Worm (Caenorhabditis elegans) whole organism, L1 larva: ENCODE results near the gene F18C5.5.

Experiments
- C04F5.9 ChIP-seq: sonication (generic microtip); optimal IDR thresholded peaks from 2 replicates; lab custom pipeline; 2016; ENCODE audit warnings: missing genetic modification characterization, missing compliant biosample characterization
- C16A3.4 ChIP-seq: fragments of 150-350 bp; optimal IDR thresholded peaks from 2 replicates; lab custom pipeline; 2014; ENCODE audit warnings: missing biosample characterization, missing genetic modification characterization
- F16B12.6 ChIP-seq: fragments of 150-350 bp; optimal IDR thresholded peaks from 2 replicates; lab custom pipeline; 2014; ENCODE audit warnings: missing biosample characterization, missing genetic modification characterization
- Y116A8C.19 ChIP-seq: sonication (generic microtip); optimal IDR thresholded peaks from 2 replicates; lab custom pipeline; 2016; ENCODE audit warnings: missing compliant biosample characterization, missing genetic modification characterization, borderline replicate concordance
- aha-1 ChIP-seq: fragments of 150-350 bp; optimal IDR thresholded peaks from 2 replicates; lab custom pipeline; 2014; ENCODE audit warnings: missing biosample characterization, missing genetic modification characterization
- aly-2 ChIP-seq: fragments of 150-350 bp; optimal IDR thresholded peaks from 2 replicates; lab custom pipeline; 2014; ENCODE audit warnings: missing biosample characterization, missing genetic modification characterization
- ceh-63 ChIP-seq: fragments of 200-800 bp; sonication (Bioruptor generic); optimal IDR thresholded peaks from 2 replicates; lab custom pipeline; 2018; ENCODE audit warnings: mild to moderate bottlenecking, missing genetic modification characterization, missing compliant biosample characterization
- ceh-8 ChIP-seq: fragments of 200-800 bp; sonication (Bioruptor generic); optimal IDR thresholded peaks from 2 replicates; lab custom pipeline; 2018; ENCODE audit warnings: mild to moderate bottlenecking, missing genetic modification characterization, moderate library complexity, missing compliant biosample characterization
- ceh-88 ChIP-seq: fragments of 200-800 bp; sonication (Bioruptor generic); IDR thresholded peaks from 2 replicates; pipeline ENCODE4 v1.3.6; 2022; ENCODE audit warnings: missing genetic modification characterization, missing compliant biosample characterization
- ces-1 ChIP-seq: fragments of 150-350 bp; optimal IDR thresholded peaks from 2 replicates; lab custom pipeline; 2014; ENCODE audit warnings: missing biosample characterization, missing genetic modification reagents, missing genetic modification characterization
- dpl-1 ChIP-seq, 3 experiments: fragments of 150-350 bp in 2 of 3; sonication (generic microtip) in 1 of 3; optimal IDR thresholded peaks; 2 replicates each; lab custom pipeline; 2014 to 2017; ENCODE audit warnings: missing biosample characterization in 3 of 3, missing genetic modification characterization in 3 of 3, missing genetic modification reagents in 3 of 3
- dsc-1 ChIP-seq: sonication (generic microtip); optimal IDR thresholded peaks from 2 replicates; lab custom pipeline; 2016; ENCODE audit warnings: mild to moderate bottlenecking, missing genetic modification characterization, missing compliant biosample characterization
- efl-1 ChIP-seq, 4 experiments: fragments of 150-350 bp; optimal IDR thresholded peaks in 3 of 4; peaks in 1 of 4; 1 replicate in 1 of 4; 2 replicates in 3 of 4; lab custom pipeline; 2014; ENCODE audit warnings: missing biosample characterization in 2 of 4, missing genetic modification characterization in 2 of 4, missing genetic modification reagents in 2 of 4
- elt-2 ChIP-seq: sonication (generic microtip); optimal IDR thresholded peaks from 2 replicates; lab custom pipeline; 2016; ENCODE audit warnings: missing genetic modification characterization, mild to moderate bottlenecking, inconsistent platforms, missing compliant biosample characterization, missing genetic modification reagents
- ets-5 ChIP-seq: fragments of 200-800 bp; sonication (Bioruptor generic); IDR thresholded peaks from 2 replicates; pipeline ENCODE4 v1.3.6; 2022; ENCODE audit warnings: missing genetic modification characterization, missing compliant biosample characterization
- fkh-4 ChIP-seq: sonication (generic microtip); optimal IDR thresholded peaks from 2 replicates; lab custom pipeline; 2016; ENCODE audit warnings: missing compliant biosample characterization, missing genetic modification characterization, borderline replicate concordance
- fkh-8 ChIP-seq: sonication (generic microtip); optimal IDR thresholded peaks from 2 replicates; lab custom pipeline; 2016; ENCODE audit warnings: mild to moderate bottlenecking, missing genetic modification characterization, missing compliant biosample characterization
- grh-1 ChIP-seq: fragments of 200-800 bp; sonication (Bioruptor generic); IDR thresholded peaks from 2 replicates; pipeline ENCODE4 v1.3.6; 2022; ENCODE audit warnings: missing genetic modification reagents, missing genetic modification characterization, missing compliant biosample characterization
- hlh-17 ChIP-seq: fragments of 200-800 bp; sonication (Bioruptor generic); optimal IDR thresholded peaks from 2 replicates; lab custom pipeline; 2018; ENCODE audit warnings: missing genetic modification characterization, mild to moderate bottlenecking, missing compliant biosample characterization, moderate library complexity, borderline replicate concordance
- isw-1 ChIP-seq: fragments of 200-800 bp; sonication (Bioruptor generic); IDR thresholded peaks from 2 replicates; pipeline ENCODE4 v1.3.6; 2022; ENCODE audit warnings: missing genetic modification characterization, missing compliant biosample characterization
- jun-1 ChIP-seq: fragments of 150-350 bp; optimal IDR thresholded peaks from 2 replicates; lab custom pipeline; 2014; ENCODE audit warnings: missing biosample characterization, missing genetic modification reagents, missing genetic modification characterization
- lin-14 ChIP-seq: fragments of 200-800 bp; sonication (Bioruptor generic); optimal IDR thresholded peaks from 2 replicates; lab custom pipeline; 2018; ENCODE audit warnings: mild to moderate bottlenecking, missing genetic modification characterization, moderate library complexity, missing compliant biosample characterization
- lin-15B ChIP-seq: fragments of 150-350 bp; sonication (generic microtip); optimal IDR thresholded peaks from 3 replicates; lab custom pipeline; 2014; ENCODE audit warnings: missing biosample characterization, missing genetic modification characterization
- lin-35 ChIP-seq, 2 experiments: fragments of 150-350 bp; optimal IDR thresholded peaks; 2 replicates each; lab custom pipeline; 2014; ENCODE audit warnings: missing biosample characterization in 2 of 2, missing genetic modification characterization in 2 of 2, missing genetic modification reagents in 2 of 2
- lin-39 ChIP-seq: fragments of 150-350 bp; optimal IDR thresholded peaks from 2 replicates; lab custom pipeline; 2014; ENCODE audit warnings: missing biosample characterization, missing genetic modification reagents, missing genetic modification characterization
- lir-3 ChIP-seq: sonication (generic microtip); optimal IDR thresholded peaks from 2 replicates; lab custom pipeline; 2016; ENCODE audit warnings: mild to moderate bottlenecking, missing genetic modification characterization, moderate library complexity, missing compliant biosample characterization; ENCODE audit not compliant: poor library complexity
- lsy-2 ChIP-seq, 2 experiments: fragments of 150-350 bp; optimal IDR thresholded peaks; 2 replicates each; lab custom pipeline; 2014; ENCODE audit warnings: missing biosample characterization in 2 of 2, missing genetic modification characterization in 2 of 2
- mef-2 ChIP-seq: fragments of 150-350 bp; optimal IDR thresholded peaks from 2 replicates; lab custom pipeline; 2014; ENCODE audit warnings: missing biosample characterization, missing genetic modification characterization
- mep-1 ChIP-seq: fragments of 150-350 bp; optimal IDR thresholded peaks from 2 replicates; lab custom pipeline; 2014; ENCODE audit warnings: missing biosample characterization, missing genetic modification characterization
- nhr-11 ChIP-seq: fragments of 150-350 bp; optimal IDR thresholded peaks from 2 replicates; lab custom pipeline; 2014; ENCODE audit warnings: missing biosample characterization, missing genetic modification characterization
- nhr-19 ChIP-seq: fragments of 200-800 bp; sonication (Bioruptor generic); conservative IDR thresholded peaks from 2 replicates; pipeline ENCODE4 v1.3.6; 2022; ENCODE audit warnings: missing genetic modification characterization, missing compliant biosample characterization
- nhr-237 ChIP-seq: fragments of 150-350 bp; optimal IDR thresholded peaks from 2 replicates; lab custom pipeline; 2014; ENCODE audit warnings: missing biosample characterization, missing genetic modification characterization
- nhr-28 ChIP-seq: fragments of 150-350 bp; optimal IDR thresholded peaks from 2 replicates; lab custom pipeline; 2014; ENCODE audit warnings: missing biosample characterization, missing genetic modification characterization
- nhr-77 ChIP-seq: fragments of 150-350 bp; optimal IDR thresholded peaks from 2 replicates; lab custom pipeline; 2014; ENCODE audit warnings: missing biosample characterization, missing genetic modification characterization
- nhr-84 ChIP-seq: sonication (generic microtip); optimal IDR thresholded peaks from 2 replicates; lab custom pipeline; 2017; ENCODE audit warnings: missing biosample characterization, missing genetic modification characterization
- pax-3 ChIP-seq: fragments of 200-800 bp; sonication (Bioruptor generic); optimal IDR thresholded peaks from 2 replicates; lab custom pipeline; 2018; ENCODE audit warnings: mild to moderate bottlenecking, missing genetic modification characterization, moderate library complexity, missing compliant biosample characterization
- pqm-1 ChIP-seq: sonication (generic microtip); optimal IDR thresholded peaks from 3 replicates; lab custom pipeline; 2017; ENCODE audit warnings: missing biosample characterization, missing genetic modification characterization
- snpc-4 ChIP-seq: fragments of 150-350 bp; optimal IDR thresholded peaks from 2 replicates; lab custom pipeline; 2014; ENCODE audit warnings: missing biosample characterization, missing genetic modification characterization
- snu-23 ChIP-seq: sonication (generic microtip); optimal IDR thresholded peaks from 2 replicates; lab custom pipeline; 2016; ENCODE audit warnings: missing genetic modification characterization, missing compliant biosample characterization
- tbx-2 ChIP-seq: sonication (generic microtip); optimal IDR thresholded peaks from 2 replicates; lab custom pipeline; 2016; ENCODE audit warnings: missing genetic modification characterization, missing compliant biosample characterization
- unc-130 ChIP-seq: fragments of 150-350 bp; optimal IDR thresholded peaks from 2 replicates; lab custom pipeline; 2017; ENCODE audit warnings: missing biosample characterization, missing genetic modification characterization, inconsistent platforms
- unc-30 ChIP-seq: sonication (generic microtip); optimal IDR thresholded peaks from 2 replicates; lab custom pipeline; 2017; ENCODE audit warnings: missing biosample characterization, missing genetic modification characterization
- unc-62 ChIP-seq: fragments of 150-350 bp; optimal IDR thresholded peaks from 2 replicates; lab custom pipeline; 2014; ENCODE audit warnings: missing biosample characterization, missing genetic modification reagents, missing genetic modification characterization
- unc-86 ChIP-seq: sonication (generic microtip); optimal IDR thresholded peaks from 2 replicates; lab custom pipeline; 2016; ENCODE audit warnings: missing genetic modification characterization, missing compliant biosample characterization
- vab-15 ChIP-seq: sonication (generic microtip); optimal IDR thresholded peaks from 2 replicates; lab custom pipeline; 2017; ENCODE audit warnings: missing genotype, mild to moderate bottlenecking, missing genetic modification characterization, missing compliant biosample characterization
- xbp-1 ChIP-seq: sonication (generic microtip); optimal IDR thresholded peaks from 2 replicates; lab custom pipeline; 2016; ENCODE audit warnings: missing genetic modification characterization, missing compliant biosample characterization
- zip-4 ChIP-seq: fragments of 200-800 bp; sonication (Bioruptor generic); optimal IDR thresholded peaks from 2 replicates; lab custom pipeline; 2018; ENCODE audit warnings: mild to moderate bottlenecking, missing genetic modification characterization, moderate library complexity, missing compliant biosample characterization
- ztf-11 ChIP-seq, 2 experiments: sonication (generic microtip); optimal IDR thresholded peaks; 2 replicates each; lab custom pipeline; 2016 to 2017; ENCODE audit warnings: missing genetic modification characterization in 2 of 2, missing biosample characterization in 1 of 2, missing compliant biosample characterization in 1 of 2

Gene F18C5.5

ce11 chrII:6588605-6589292 is 22.2 kb upstream of the F18C5.5 start, which contains the start of gene icd-1 (continued):
- TF ChIP-seq C04F5.9 (tag; lab: Kevin White, UChicago): peak; percentile 70
- TF ChIP-seq lin-39 (tag; lab: Kevin White, UChicago): peak; percentile 94
- TF ChIP-seq ces-1 (GFP tag; lab: Kevin White, UChicago): no peak
- TF ChIP-seq Y116A8C.19 (tag; lab: Kevin White, UChicago): no peak
- peak; percentile 84 to 87 for TF ChIP-seq lin-35 (GFP tag; optimal IDR thresholded peaks at IDR 0.05; lab: Kevin White, UChicago)
- peak in 1 of 2 experiments; percentile 85 for TF ChIP-seq ztf-11 (tag; optimal IDR thresholded peaks at IDR 0.05; lab: Kevin White, UChicago)
- peak; percentile 94 for TF ChIP-seq dsc-1 (tag; lab: Kevin White, UChicago)
- TF ChIP-seq pqm-1 (tag; lab: Kevin White, UChicago): no peak
- peak; percentile 89 for TF ChIP-seq lir-3 (tag; lab: Kevin White, UChicago)
- TF ChIP-seq pax-3 (tag; lab: Kevin White, UChicago): peak; percentile 90
- TF ChIP-seq nhr-11 (tag; lab: Kevin White, UChicago): peak; percentile 97
- no peak for TF ChIP-seq ets-5 (GFP tag; lab: Robert Waterston, UW)
- peak; percentile 83 for TF ChIP-seq snpc-4
- TF ChIP-seq lin-15B (tag; lab: Kevin White, UChicago): peak; percentile 71
- TF ChIP-seq unc-30 (tag; lab: Kevin White, UChicago): no peak
- TF ChIP-seq lin-14: peak; percentile 98
- no peak for TF ChIP-seq nhr-28 (tag; lab: Kevin White, UChicago)
- peak; percentile 69 for TF ChIP-seq F16B12.6 (tag; lab: Kevin White, UChicago)
- peak; percentile 80 for TF ChIP-seq ceh-8 (GFP tag; lab: Kevin White, UChicago)
- TF ChIP-seq nhr-77: peak; percentile 94
- TF ChIP-seq C16A3.4: peak; percentile 92
- TF ChIP-seq ceh-63 (GFP tag; lab: Kevin White, UChicago): no peak
- TF ChIP-seq unc-86: peak; percentile 95
- no peak for TF ChIP-seq unc-62 (GFP tag; lab: Kevin White, UChicago)
- peak; percentile 94 for TF ChIP-seq mep-1 (tag; lab: Kevin White, UChicago)
- TF ChIP-seq ceh-88 (GFP tag; lab: Robert Waterston, UW): peak; percentile 89
- TF ChIP-seq aha-1 (tag; lab: Kevin White, UChicago): peak; percentile 85
- peak; percentile 96 for TF ChIP-seq fkh-8 (tag; lab: Kevin White, UChicago)
- peak; percentile 93 for TF ChIP-seq nhr-237
- TF ChIP-seq tbx-2 (tag; lab: Kevin White, UChicago): peak; percentile 97
- TF ChIP-seq lsy-2 (tag; optimal IDR thresholded peaks at IDR 0.05; lab: Kevin White, UChicago): peak; percentile 94 to 96
- peak; percentile 99 for TF ChIP-seq snu-23 (GFP tag; lab: Kevin White, UChicago)
- TF ChIP-seq zip-4 (GFP tag; lab: Kevin White, UChicago): peak; percentile 99
- no peak for TF ChIP-seq nhr-84 (tag; lab: Kevin White, UChicago)
- TF ChIP-seq, all 84 proteins: peak for 64

- TF ChIP-seq aly-2 (tag; lab: Kevin White, UChicago) (peak; percentile 75), xbp-1 (tag; lab: Kevin White, UChicago) (no peak), snu-23 (GFP tag; lab: Kevin White, UChicago) (peak; percentile 32), nhr-19 (GFP tag; lab: Robert Waterston, UW) (no peak), lin-14 (no peak), dsc-1 (tag; lab: Kevin White, UChicago) (no peak), ces-1 (GFP tag; lab: Kevin White, UChicago) (no peak), Y116A8C.19 (tag; lab: Kevin White, UChicago) (no peak), mef-2 (tag; lab: Kevin White, UChicago) (no peak), dpl-1 (GFP tag; optimal IDR thresholded peaks at IDR 0.05; lab: Kevin White, UChicago) (no peak), isw-1 (GFP tag; lab: Robert Waterston, UW) (no peak), vab-15 (tag; lab: Kevin White, UChicago) (no peak), pax-3 (tag; lab: Kevin White, UChicago) (no peak), elt-2 (tag; lab: Kevin White, UChicago) (peak; percentile 30), efl-1 (optimal IDR thresholded peaks at IDR 0.05; lab: Kevin White, UChicago) (no peak), efl-1 (GFP tag; optimal IDR thresholded peaks at IDR 0.05 in 1 of 2; lab: Kevin White, UChicago) (no peak), ceh-63 (GFP tag; lab: Kevin White, UChicago) (no peak), grh-1 (no peak), lsy-2 (tag; optimal IDR thresholded peaks at IDR 0.05; lab: Kevin White, UChicago) (peak in 1 of 2 experiments; percentile 15), fkh-4 (tag; lab: Kevin White, UChicago) (no peak), hlh-17 (GFP tag; lab: Kevin White, UChicago) (no peak), F16B12.6 (tag; lab: Kevin White, UChicago) (no peak), jun-1 (no peak), unc-130 (tag; lab: Kevin White, UChicago) (no peak)
Observed at ce11 chrII:6587264-6587870, 20.8 kb upstream of the F18C5.5 start, which contains the start of gene C56C10.7. Gene C56C10.7 (minus strand): TSS chrII:6587575.
